Fruit fly (Drosophila melanogaster) whole organism, embryonic: Measurements from ENCODE around the gene CG12106.
A peak's percentile ranks its signal among the peaks of the same experiment; 100 is the strongest.

Source experiments
- CG10274 ChIP-seq: fragments of 200-800 bp; sonication (Bioruptor generic); optimal IDR thresholded peaks from 3 replicates; lab custom pipeline; 2017; ENCODE audit warnings: missing biosample characterization, mild to moderate bottlenecking, missing genetic modification characterization
- CG11696 ChIP-seq: fragments of 200-800 bp; sonication (Bioruptor generic); IDR thresholded peaks from 2 replicates; pipeline ENCODE4 v1.3.6; 2022; ENCODE audit warnings: missing biosample characterization, missing genetic modification characterization
- CG12104 ChIP-seq: fragments of 200-800 bp; sonication (Bioruptor generic); optimal IDR thresholded peaks from 3 replicates; lab custom pipeline; 2016; ENCODE audit warnings: missing biosample characterization, missing genetic modification characterization
- CG13296 ChIP-seq: fragments of 200-800 bp; sonication (Bioruptor generic); optimal IDR thresholded peaks from 3 replicates; lab custom pipeline; 2018; ENCODE audit warnings: missing biosample characterization, mild to moderate bottlenecking, missing genetic modification characterization
- CG13624 ChIP-seq: fragments of 200-800 bp; sonication (Bioruptor generic); optimal IDR thresholded peaks from 2 replicates; lab custom pipeline; 2016; ENCODE audit warnings: missing biosample characterization, missing genetic modification characterization
- CG15696 ChIP-seq: fragments of 200-800 bp; sonication (Bioruptor generic); optimal IDR thresholded peaks from 2 replicates; lab custom pipeline; 2019; ENCODE audit warnings: missing biosample characterization, mild to moderate bottlenecking, missing genetic modification characterization, moderate library complexity
- CG16779 ChIP-seq: fragments of 200-800 bp; sonication (Bioruptor generic); IDR thresholded peaks from 2 replicates; pipeline ENCODE4 v1.3.6; 2022; ENCODE audit warnings: missing biosample characterization, missing genetic modification characterization
- CG17568 ChIP-seq: fragments of 200-800 bp; sonication (Bioruptor generic); optimal IDR thresholded peaks from 2 replicates; lab custom pipeline; 2018; ENCODE audit warnings: missing biosample characterization, mild to moderate bottlenecking, missing genetic modification characterization, moderate library complexity
- CG17612 ChIP-seq: fragments of 200-800 bp; sonication (Bioruptor generic); IDR thresholded peaks from 2 replicates; pipeline ENCODE4 v1.3.6; 2022; ENCODE audit warnings: missing biosample characterization, missing genetic modification characterization
- CG17802 ChIP-seq: fragments of 200-800 bp; sonication (Bioruptor generic); optimal IDR thresholded peaks from 2 replicates; lab custom pipeline; 2018; ENCODE audit warnings: missing biosample characterization, mild to moderate bottlenecking, missing genetic modification characterization, moderate library complexity
- CG18262 ChIP-seq: fragments of 200-800 bp; optimal IDR thresholded peaks from 3 replicates; lab custom pipeline; 2019; ENCODE audit warnings: missing biosample characterization, mild to moderate bottlenecking, missing genetic modification characterization, moderate library complexity
- CG31224 ChIP-seq: fragments of 200-800 bp; sonication (Bioruptor generic); IDR thresholded peaks from 2 replicates; pipeline ENCODE4 v1.3.6; 2022; ENCODE audit warnings: missing biosample characterization, missing genetic modification characterization
- CG32767 ChIP-seq: fragments of 200-800 bp; sonication (Bioruptor generic); IDR thresholded peaks from 2 replicates; pipeline ENCODE4 v1.3.6; 2022; ENCODE audit warnings: missing biosample characterization, missing genetic modification characterization
- CG33557 ChIP-seq: fragments of 200-800 bp; sonication (Bioruptor generic); optimal IDR thresholded peaks from 2 replicates; lab custom pipeline; 2019; ENCODE audit warnings: missing biosample characterization, mild to moderate bottlenecking, missing genetic modification characterization, moderate library complexity
- CG3726 ChIP-seq: fragments of 200-800 bp; sonication (Bioruptor generic); IDR thresholded peaks from 3 replicates; pipeline ENCODE4, ENCODE4 v1.3.6; 2022; ENCODE audit warnings: missing biosample characterization, missing genetic modification characterization
- CG4730 ChIP-seq: fragments of 200-800 bp; sonication (Bioruptor generic); IDR thresholded peaks from 2 replicates; pipeline ENCODE4 v1.3.6; 2022; ENCODE audit warnings: missing biosample characterization, missing genetic modification characterization
- CG5953 ChIP-seq: fragments of 200-800 bp; sonication (Bioruptor generic); IDR thresholded peaks from 2 replicates; pipeline ENCODE4 v1.3.6; 2022; ENCODE audit warnings: missing biosample characterization, missing genetic modification characterization
- CG6254 ChIP-seq: fragments of 200-800 bp; sonication (Bioruptor generic); optimal IDR thresholded peaks from 3 replicates; lab custom pipeline; 2017; ENCODE audit warnings: mild to moderate bottlenecking, missing biosample characterization, missing genetic modification reagents, missing genetic modification characterization
- CG6813 ChIP-seq: fragments of 200-800 bp; sonication (Bioruptor generic); optimal IDR thresholded peaks from 2 replicates; lab custom pipeline; 2017; ENCODE audit warnings: missing biosample characterization, missing genetic modification characterization, mild to moderate bottlenecking, moderate library complexity, missing genetic modification reagents
- CG6854 ChIP-seq: fragments of 200-800 bp; sonication (Bioruptor generic); optimal IDR thresholded peaks from 3 replicates; lab custom pipeline; 2017; ENCODE audit warnings: missing biosample characterization, mild to moderate bottlenecking, missing genetic modification characterization
- CG7271 ChIP-seq: fragments of 200-800 bp; sonication (Bioruptor generic); optimal IDR thresholded peaks from 2 replicates; lab custom pipeline; 2018; ENCODE audit warnings: missing biosample characterization, mild to moderate bottlenecking, missing genetic modification characterization, moderate library complexity
- CG7987 ChIP-seq: fragments of 200-800 bp; sonication (Bioruptor generic); optimal IDR thresholded peaks from 2 replicates; lab custom pipeline; 2018; ENCODE audit warnings: missing biosample characterization, mild to moderate bottlenecking, missing genetic modification characterization, moderate library complexity
- CG8359 ChIP-seq: fragments of 200-800 bp; sonication (Bioruptor generic); optimal IDR thresholded peaks from 2 replicates; lab custom pipeline; 2017; ENCODE audit warnings: missing biosample characterization, mild to moderate bottlenecking, missing genetic modification characterization, borderline replicate concordance
- CG9727 ChIP-seq: fragments of 200-800 bp; sonication (Bioruptor generic); optimal IDR thresholded peaks from 3 replicates; lab custom pipeline; 2017; ENCODE audit warnings: missing biosample characterization, mild to moderate bottlenecking, missing genetic modification characterization
- Elba2 ChIP-seq: fragments of 200-800 bp; sonication (Bioruptor generic); optimal IDR thresholded peaks from 3 replicates; lab custom pipeline; 2016; ENCODE audit warnings: missing biosample characterization, missing genetic modification characterization
- Lhr ChIP-seq: fragments of 200-800 bp; sonication (Bioruptor generic); optimal IDR thresholded peaks from 3 replicates; lab custom pipeline; 2017; ENCODE audit warnings: mild to moderate bottlenecking, missing biosample characterization, missing genetic modification reagents, missing genetic modification characterization
- Lpt ChIP-seq: fragments of >200 bp; optimal IDR thresholded peaks from 2 replicates; lab custom pipeline; 2018; ENCODE audit warnings: missing biosample characterization, missing genetic modification characterization
- Meics ChIP-seq: fragments of 200-800 bp; sonication (Bioruptor generic); optimal IDR thresholded peaks from 2 replicates; lab custom pipeline; 2017; ENCODE audit warnings: missing biosample characterization, mild to moderate bottlenecking, missing genetic modification characterization
- Nf-YA ChIP-seq: fragments of 200-800 bp; sonication (Bioruptor generic); IDR thresholded peaks from 2 replicates; pipeline ENCODE4 v1.3.6; 2022; ENCODE audit warnings: missing biosample characterization, missing genetic modification characterization
- NfI ChIP-seq: fragments of 200-800 bp; sonication (Bioruptor generic); optimal IDR thresholded peaks from 3 replicates; lab custom pipeline; 2018; ENCODE audit warnings: missing biosample characterization, mild to moderate bottlenecking, missing genetic modification characterization, moderate library complexity
- Oaz ChIP-seq: fragments of 200-800 bp; sonication (Bioruptor generic); IDR thresholded peaks from 2 replicates; pipeline ENCODE4 v1.3.6; 2022; ENCODE audit warnings: missing biosample characterization, missing genetic modification characterization
- Scr ChIP-seq: fragments of 200-800 bp; sonication (Bioruptor generic); IDR thresholded peaks from 2 replicates; pipeline ENCODE4 v1.3.6; 2022; ENCODE audit warnings: missing biosample characterization, missing genetic modification characterization; ENCODE audit not compliant: partially characterized antibody
- Tbp ChIP-seq: fragments of >200 bp; optimal IDR thresholded peaks from 2 replicates; lab custom pipeline; 2018; ENCODE audit warnings: missing biosample characterization, missing genetic modification characterization
- cg ChIP-seq: fragments of 200-800 bp; sonication (Bioruptor generic); optimal IDR thresholded peaks from 3 replicates; lab custom pipeline; 2019; ENCODE audit warnings: missing biosample characterization, mild to moderate bottlenecking, missing genetic modification characterization, moderate library complexity
- chm ChIP-seq: fragments of 200-800 bp; sonication (Bioruptor generic); IDR thresholded peaks from 2 replicates; pipeline ENCODE4 v1.3.6; 2022; ENCODE audit warnings: missing biosample characterization, missing genetic modification characterization
- ci ChIP-seq: fragments of 200-800 bp; sonication (Bioruptor generic); IDR thresholded peaks from 3 replicates; pipeline ENCODE4 v1.3.6; 2022; ENCODE audit warnings: missing biosample characterization, missing genetic modification characterization
- dimm ChIP-seq: fragments of 200-800 bp; sonication (Bioruptor generic); IDR thresholded peaks from 2 replicates; pipeline ENCODE4 v1.3.6; 2022; ENCODE audit warnings: missing biosample characterization, missing genetic modification characterization
- exex ChIP-seq: fragments of 200-800 bp; sonication (Bioruptor generic); optimal IDR thresholded peaks from 4 replicates; lab custom pipeline; 2018; ENCODE audit warnings: missing biosample characterization, mild to moderate bottlenecking, missing genetic modification characterization, moderate library complexity
- fd102C ChIP-seq: fragments of 200-800 bp; sonication (Bioruptor generic); optimal IDR thresholded peaks from 2 replicates; lab custom pipeline; 2018; ENCODE audit warnings: missing biosample characterization, mild to moderate bottlenecking, missing genetic modification characterization, moderate library complexity
- gsb ChIP-seq: fragments of 200-800 bp; sonication (Bioruptor generic); IDR thresholded peaks from 2 replicates; pipeline ENCODE4 v1.3.6; 2022; ENCODE audit warnings: missing biosample characterization, missing genetic modification characterization
- hkb ChIP-seq, 2 experiments: fragments of 200-800 bp in 1 of 2; fragments of >200 bp in 1 of 2; sonication (Bioruptor generic) in 1 of 2; IDR thresholded peaks in 1 of 2; optimal IDR thresholded peaks in 1 of 2; 2 replicates each; pipeline versions ENCODE4 v1.3.6 to Lab custom; 2017 to 2022; ENCODE audit warnings: missing biosample characterization in 1 of 2, missing genetic modification characterization in 1 of 2
- ind ChIP-seq: fragments of 200-800 bp; sonication (Bioruptor generic); optimal IDR thresholded peaks from 3 replicates; lab custom pipeline; 2016; ENCODE audit warnings: missing biosample characterization, missing genetic modification characterization
- jumu ChIP-seq: fragments of 200-800 bp; sonication (Bioruptor generic); optimal IDR thresholded peaks from 3 replicates; lab custom pipeline; 2016; ENCODE audit warnings: missing biosample characterization, missing genetic modification characterization
- lbe ChIP-seq: fragments of 200-800 bp; sonication (Bioruptor generic); optimal IDR thresholded peaks from 2 replicates; lab custom pipeline; 2016; ENCODE audit warnings: missing biosample characterization, mild to moderate bottlenecking, missing genetic modification characterization
- lola ChIP-seq, 3 experiments: fragments of >200 bp in 2 of 3; fragments of 200-800 bp in 1 of 3; sonication (Bioruptor generic) in 1 of 3; optimal IDR thresholded peaks; 2 replicates each; lab custom pipeline; 2017 to 2019; ENCODE audit warnings: missing biosample characterization in 3 of 3, missing genetic modification characterization in 3 of 3, mild to moderate bottlenecking in 1 of 3, moderate library complexity in 1 of 3
- sim ChIP-seq: fragments of 200-800 bp; sonication (Bioruptor generic); IDR thresholded peaks from 2 replicates; pipeline ENCODE4 v1.3.6; 2022; ENCODE audit warnings: missing biosample characterization, missing genetic modification characterization
- so ChIP-seq: fragments of 200-800 bp; sonication (Bioruptor generic); IDR thresholded peaks from 3 replicates; pipeline ENCODE4 v1.3.6; 2022; ENCODE audit warnings: missing biosample characterization, missing genetic modification characterization
- tna ChIP-seq: fragments of 200-800 bp; sonication (Bioruptor generic); IDR thresholded peaks from 2 replicates; pipeline ENCODE4 v1.3.6; 2022; ENCODE audit warnings: missing biosample characterization, missing genetic modification characterization; ENCODE audit not compliant: partially characterized antibody
- ttk ChIP-seq: fragments of 200-800 bp; sonication (Bioruptor generic); IDR thresholded peaks from 2 replicates; pipeline ENCODE4 v2.1.2; 2022; ENCODE audit warnings: missing biosample characterization, missing genetic modification characterization
- tup ChIP-seq: fragments of 200-800 bp; sonication (Bioruptor generic); optimal IDR thresholded peaks from 2 replicates; lab custom pipeline; 2016; ENCODE audit warnings: missing biosample characterization, mild to moderate bottlenecking, missing genetic modification characterization, moderate library complexity
- unc-4 ChIP-seq: fragments of 200-800 bp; sonication (Bioruptor generic); IDR thresholded peaks from 2 replicates; pipeline ENCODE4 v1.3.6; 2022; ENCODE audit warnings: missing biosample characterization, missing genetic modification characterization; ENCODE audit not compliant: partially characterized antibody

The CG12106 gene

DNA sequence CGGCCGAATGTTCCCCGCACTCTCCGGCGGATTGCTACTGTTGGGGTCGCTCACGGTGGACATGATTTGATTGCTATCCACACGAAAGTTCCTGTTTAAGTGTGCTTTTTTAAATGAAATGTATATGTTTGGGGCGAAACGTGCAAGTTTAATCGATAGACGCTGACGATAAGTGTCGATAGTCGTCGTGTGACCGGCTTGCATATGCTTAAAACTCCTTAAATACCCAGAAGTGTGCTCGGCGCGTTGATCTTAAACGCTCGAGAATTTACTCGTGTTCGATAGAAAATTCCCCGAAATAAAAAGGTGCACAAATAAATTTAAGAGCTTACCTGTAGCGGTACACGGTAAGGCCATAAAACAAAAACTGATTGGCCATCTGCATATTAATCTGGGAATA is 31.8 kb upstream of the CG12106 start, which contains the start of the genes Zpr1 and CG44532 (continued):
- TF ChIP-seq unc-4 (peak; percentile 69), CG16779 (GFP tag; lab: Robert Waterston, UW) (no peak), Scr (GFP tag; lab: Robert Waterston, UW) (peak; percentile 65), Elba2 (GFP tag; lab: Kevin White, UChicago) (no peak), CG6854 (GFP tag; lab: Kevin White, UChicago) (no peak), Oaz (no peak), CG13296 (GFP tag; lab: Kevin White, UChicago) (no peak), cg (GFP tag; lab: Kevin White, UChicago) (no peak), CG17612 (GFP tag; lab: Robert Waterston, UW) (no peak), CG32767 (GFP tag; lab: Robert Waterston, UW) (no peak), CG6813 (GFP tag; lab: Kevin White, UChicago) (no peak), CG6254 (no peak), exex (tag; lab: Kevin White, UChicago) (no peak), CG3726 (no peak), Lhr (GFP tag; lab: Kevin White, UChicago) (no peak), sim (GFP tag; lab: Robert Waterston, UW) (no peak), CG4730 (GFP tag; lab: Robert Waterston, UW) (no peak), ind (GFP tag; lab: Kevin White, UChicago) (no peak), CG17802 (tag; lab: Kevin White, UChicago) (no peak), CG10274 (GFP tag; lab: Kevin White, UChicago) (no peak), ci (GFP tag; lab: Robert Waterston, UW) (no peak), CG8359 (GFP tag; lab: Kevin White, UChicago) (no peak), Nf-YA (GFP tag; lab: Robert Waterston, UW) (no peak), CG5953 (GFP tag; lab: Robert Waterston, UW) (no peak), ttk (no peak), Tbp (GFP tag; lab: Kevin White, UChicago) (no peak), tna (GFP tag; lab: Robert Waterston, UW) (0 out of 2 replicates have a peak, but pooled peaks have one; percentile 14), CG7987 (no peak), dimm (GFP tag; lab: Robert Waterston, UW) (no peak), CG17568 (GFP tag; lab: Kevin White, UChicago) (no peak), jumu (no peak), CG9727 (no peak), CG31224 (GFP tag; lab: Robert Waterston, UW) (no peak), CG33557 (GFP tag; lab: Kevin White, UChicago) (no peak), Meics (GFP tag; lab: Kevin White, UChicago) (no peak), CG11696 (GFP tag; lab: Robert Waterston, UW) (no peak), Lpt (GFP tag; lab: Kevin White, UChicago) (no peak), chm (GFP tag; lab: Robert Waterston, UW) (no peak), tup (GFP tag; lab: Kevin White, UChicago) (no peak), lola (GFP tag; optimal IDR thresholded peaks at IDR 0.05; lab: Kevin White, UChicago) (no peak), lbe (GFP tag; lab: Kevin White, UChicago) (no peak), fd102C (GFP tag; lab: Kevin White, UChicago) (no peak), hkb (optimal IDR thresholded peaks at IDR 0.05; lab: Kevin White, UChicago) (no peak), hkb (GFP tag; IDR thresholded peaks at IDR 0.05; lab: Robert Waterston, UW) (no peak), CG7271 (no peak), gsb (no peak), so (GFP tag; lab: Robert Waterston, UW) (no peak), CG18262 (no peak), NfI (GFP tag; lab: Kevin White, UChicago) (no peak), CG12104 (GFP tag; lab: Kevin White, UChicago) (no peak), CG15696 (tag; lab: Kevin White, UChicago) (no peak), CG13624 (GFP tag; lab: Kevin White, UChicago) (no peak)
